Fruit fly (Drosophila melanogaster) whole organism, embryonic: ENCODE measurements around the gene dysc.

Source experiments
- Adf1 ChIP-seq: fragments of 200-800 bp; sonication (Bioruptor generic); IDR thresholded peaks from 2 replicates; pipeline ENCODE4 v1.3.6; 2022; ENCODE audit warnings: missing biosample characterization, missing genetic modification characterization
- B-H1 ChIP-seq: fragments of 200-800 bp; sonication (Bioruptor generic); IDR thresholded peaks from 3 replicates; pipeline ENCODE4 v1.3.6; 2022; ENCODE audit warnings: missing biosample characterization, missing genetic modification characterization
- B-H2 ChIP-seq: fragments of 200-800 bp; sonication (Bioruptor generic); optimal IDR thresholded peaks from 2 replicates; lab custom pipeline; 2018; ENCODE audit warnings: missing biosample characterization, mild to moderate bottlenecking, missing genetic modification characterization
- BEAF-32 ChIP-seq: fragments of 200-800 bp; sonication (Bioruptor generic); optimal IDR thresholded peaks from 3 replicates; lab custom pipeline; 2017; ENCODE audit warnings: missing biosample characterization, missing genetic modification characterization, mild to moderate bottlenecking, moderate library complexity, missing genetic modification reagents
- Blimp-1 ChIP-seq: fragments of 200-800 bp; sonication (Bioruptor generic); optimal IDR thresholded peaks from 3 replicates; lab custom pipeline; 2018; ENCODE audit warnings: missing biosample characterization, missing genetic modification characterization, mild to moderate bottlenecking, moderate library complexity, missing genetic modification reagents
- CG10209 ChIP-seq: fragments of 200-800 bp; sonication (Bioruptor generic); optimal IDR thresholded peaks from 3 replicates; lab custom pipeline; 2017; ENCODE audit warnings: missing biosample characterization, mild to moderate bottlenecking, missing genetic modification characterization, missing genetic modification reagents
- CG14667 ChIP-seq: fragments of 200-800 bp; sonication (Bioruptor generic); IDR thresholded peaks from 2 replicates; pipeline ENCODE4 v1.3.6; 2022; ENCODE audit warnings: missing biosample characterization, missing genetic modification characterization
- CG15514 ChIP-seq: fragments of 200-800 bp; sonication (Bioruptor generic); optimal IDR thresholded peaks from 3 replicates; lab custom pipeline; 2017; ENCODE audit warnings: missing biosample characterization, missing genetic modification characterization, mild to moderate bottlenecking, moderate library complexity, missing genetic modification reagents
- CG18011 ChIP-seq: fragments of 200-800 bp; sonication (Bioruptor generic); optimal IDR thresholded peaks from 2 replicates; lab custom pipeline; 2017; ENCODE audit warnings: missing biosample characterization, missing genetic modification characterization, mild to moderate bottlenecking, moderate library complexity, missing genotype
- CG2889 ChIP-seq: fragments of 200-800 bp; sonication (Bioruptor generic); IDR thresholded peaks from 3 replicates; pipeline ENCODE4 v1.3.6; 2022; ENCODE audit warnings: missing biosample characterization, missing genetic modification characterization
- CG3065 ChIP-seq: fragments of 200-800 bp; sonication (Bioruptor generic); optimal IDR thresholded peaks from 2 replicates; lab custom pipeline; 2016; ENCODE audit warnings: missing biosample characterization, missing genetic modification characterization
- CG3407 ChIP-seq: fragments of 200-800 bp; sonication (Bioruptor generic); optimal IDR thresholded peaks from 2 replicates; lab custom pipeline; 2018; ENCODE audit warnings: missing biosample characterization, mild to moderate bottlenecking, missing genetic modification characterization
- CG34376 ChIP-seq: fragments of 200-800 bp; sonication (Bioruptor generic); optimal IDR thresholded peaks from 2 replicates; lab custom pipeline; 2018; ENCODE audit warnings: missing biosample characterization, mild to moderate bottlenecking, missing genetic modification characterization
- CG43689 ChIP-seq: fragments of 200-800 bp; sonication (Bioruptor generic); IDR thresholded peaks from 2 replicates; pipeline ENCODE4 v1.3.6; 2022; ENCODE audit warnings: missing biosample characterization, missing genetic modification characterization
- CG4404 ChIP-seq: fragments of 200-800 bp; sonication (Bioruptor generic); IDR thresholded peaks from 2 replicates; pipeline ENCODE4 v1.3.6; 2022; ENCODE audit warnings: missing biosample characterization, missing genetic modification characterization
- CG4730 ChIP-seq: fragments of 200-800 bp; sonication (Bioruptor generic); IDR thresholded peaks from 2 replicates; pipeline ENCODE4 v1.3.6; 2022; ENCODE audit warnings: missing biosample characterization, missing genetic modification characterization
- CG7786 ChIP-seq: fragments of 200-800 bp; sonication (Bioruptor generic); optimal IDR thresholded peaks from 2 replicates; lab custom pipeline; 2016; ENCODE audit warnings: missing biosample characterization, missing genetic modification characterization
- CG8089 ChIP-seq: fragments of 200-800 bp; sonication (Bioruptor generic); optimal IDR thresholded peaks from 3 replicates; lab custom pipeline; 2016; ENCODE audit warnings: missing biosample characterization, missing genetic modification characterization
- CG8290 ChIP-seq, 3 experiments: fragments of 200-800 bp; sonication (Bioruptor generic); optimal IDR thresholded peaks; 2 replicates each; lab custom pipeline; 2016 to 2019; ENCODE audit warnings: missing biosample characterization in 3 of 3, missing genetic modification characterization in 3 of 3, mild to moderate bottlenecking in 2 of 3, moderate library complexity in 1 of 3
- Dad ChIP-seq: fragments of 200-800 bp; sonication (Bioruptor generic); optimal IDR thresholded peaks from 3 replicates; lab custom pipeline; 2016; ENCODE audit warnings: missing biosample characterization, missing genetic modification characterization
- Dfd ChIP-seq, 2 experiments: fragments of >200 bp; optimal IDR thresholded peaks; 2 replicates each; lab custom pipeline; 2017; ENCODE audit warnings: missing biosample characterization in 2 of 2, missing genetic modification characterization in 2 of 2
- Dll ChIP-seq: fragments of 200-800 bp; sonication (Bioruptor generic); IDR thresholded peaks from 4 replicates; pipeline ENCODE4 v1.3.6; 2022; ENCODE audit warnings: missing biosample characterization, missing genetic modification characterization; ENCODE audit not compliant: partially characterized antibody
- Ets97D ChIP-seq: fragments of 200-800 bp; sonication (Bioruptor generic); optimal IDR thresholded peaks from 3 replicates; lab custom pipeline; 2016; ENCODE audit warnings: missing biosample characterization, missing genetic modification characterization
- HLH3B ChIP-seq: fragments of 200-800 bp; sonication (Bioruptor generic); IDR thresholded peaks from 2 replicates; pipeline ENCODE4 v1.3.6; 2022; ENCODE audit warnings: missing biosample characterization, missing genetic modification characterization
- Hmr ChIP-seq: fragments of 200-800 bp; sonication (Bioruptor generic); optimal IDR thresholded peaks from 3 replicates; lab custom pipeline; 2017; ENCODE audit warnings: mild to moderate bottlenecking, missing biosample characterization, missing genetic modification reagents, missing genetic modification characterization
- Hsf ChIP-seq: fragments of 200-800 bp; sonication (Bioruptor generic); optimal IDR thresholded peaks from 3 replicates; lab custom pipeline; 2016; ENCODE audit warnings: missing biosample characterization, missing genetic modification characterization
- Mes4 ChIP-seq: fragments of 200-800 bp; sonication (Bioruptor generic); optimal IDR thresholded peaks from 2 replicates; lab custom pipeline; 2016; ENCODE audit warnings: missing biosample characterization, missing genetic modification characterization
- Optix ChIP-seq: fragments of 200-800 bp; sonication (Bioruptor generic); IDR thresholded peaks from 3 replicates; pipeline ENCODE4 v1.3.6; 2022; ENCODE audit warnings: missing biosample characterization, missing genetic modification characterization
- Six4 ChIP-seq: fragments of 200-800 bp; sonication (Bioruptor generic); optimal IDR thresholded peaks from 2 replicates; lab custom pipeline; 2016; ENCODE audit warnings: missing biosample characterization, missing genetic modification characterization
- Xrp1 ChIP-seq: fragments of 200-800 bp; sonication (Bioruptor generic); IDR thresholded peaks from 2 replicates; pipeline ENCODE4 v1.3.6; 2022; ENCODE audit warnings: missing biosample characterization, missing genetic modification characterization
- ab ChIP-seq: fragments of 200-800 bp; sonication (Bioruptor generic); optimal IDR thresholded peaks from 2 replicates; lab custom pipeline; 2016; ENCODE audit warnings: missing biosample characterization, missing genetic modification characterization
- ac ChIP-seq: fragments of 200-800 bp; sonication (Bioruptor generic); optimal IDR thresholded peaks from 3 replicates; lab custom pipeline; 2017; ENCODE audit warnings: missing biosample characterization, mild to moderate bottlenecking, missing genetic modification characterization
- bcd ChIP-seq: fragments of 200-800 bp; sonication (Bioruptor generic); optimal IDR thresholded peaks from 2 replicates; lab custom pipeline; 2017; ENCODE audit warnings: missing biosample characterization, mild to moderate bottlenecking, missing genetic modification characterization
- cad ChIP-seq: fragments of >200 bp; optimal IDR thresholded peaks from 2 replicates; lab custom pipeline; 2017; ENCODE audit warnings: missing biosample characterization, missing genetic modification characterization
- caup ChIP-seq: fragments of 200-800 bp; sonication (Bioruptor generic); optimal IDR thresholded peaks from 3 replicates; lab custom pipeline; 2017; ENCODE audit warnings: missing biosample characterization, mild to moderate bottlenecking, missing genetic modification characterization, moderate library complexity; ENCODE audit not compliant: severe bottlenecking
- chm ChIP-seq: fragments of 200-800 bp; sonication (Bioruptor generic); IDR thresholded peaks from 2 replicates; pipeline ENCODE4 v1.3.6; 2022; ENCODE audit warnings: missing biosample characterization, missing genetic modification characterization
- dati ChIP-seq: fragments of 200-800 bp; sonication (Bioruptor generic); IDR thresholded peaks from 2 replicates; pipeline ENCODE4 v1.3.6; 2022; ENCODE audit warnings: missing biosample characterization, missing genetic modification characterization
- dmrt11E ChIP-seq: fragments of 200-800 bp; sonication (Bioruptor generic); optimal IDR thresholded peaks from 3 replicates; lab custom pipeline; 2018; ENCODE audit warnings: missing biosample characterization, mild to moderate bottlenecking, missing genetic modification characterization, moderate library complexity
- dysf ChIP-seq: fragments of 200-800 bp; sonication (Bioruptor generic); IDR thresholded peaks from 3 replicates; pipeline ENCODE4 v1.3.6; 2022; ENCODE audit warnings: missing biosample characterization, missing genetic modification characterization
- fd3F ChIP-seq: fragments of 200-800 bp; sonication (Bioruptor generic); optimal IDR thresholded peaks from 2 replicates; lab custom pipeline; 2018; ENCODE audit warnings: missing biosample characterization, mild to moderate bottlenecking, missing genetic modification characterization, moderate library complexity
- jigr1 ChIP-seq: fragments of 200-800 bp; sonication (Bioruptor generic); IDR thresholded peaks from 3 replicates; pipeline ENCODE4 v1.3.6; 2022; ENCODE audit warnings: missing biosample characterization, missing genetic modification characterization
- lab ChIP-seq: fragments of 200-800 bp; sonication (Bioruptor generic); optimal IDR thresholded peaks from 3 replicates; lab custom pipeline; 2017; ENCODE audit warnings: missing biosample characterization, missing genetic modification characterization, mild to moderate bottlenecking, moderate library complexity, missing genetic modification reagents
- mam ChIP-seq: fragments of 200-800 bp; sonication (Bioruptor generic); optimal IDR thresholded peaks from 3 replicates; lab custom pipeline; 2016; ENCODE audit warnings: missing biosample characterization, missing genetic modification characterization
- nmo ChIP-seq: fragments of 200-800 bp; sonication (Bioruptor generic); optimal IDR thresholded peaks from 2 replicates; lab custom pipeline; 2018; ENCODE audit warnings: missing biosample characterization, mild to moderate bottlenecking, missing genetic modification characterization, moderate library complexity
- peb ChIP-seq: fragments of 200-800 bp; sonication (Bioruptor generic); IDR thresholded peaks from 2 replicates; pipeline ENCODE4 v1.3.6; 2022; ENCODE audit warnings: missing biosample characterization, missing genetic modification characterization
- seq ChIP-seq: fragments of 200-800 bp; sonication (Bioruptor generic); IDR thresholded peaks from 2 replicates; pipeline ENCODE4 v1.3.6; 2022; ENCODE audit warnings: missing biosample characterization, missing genetic modification characterization
- sima ChIP-seq: fragments of 200-800 bp; sonication (Bioruptor generic); optimal IDR thresholded peaks from 2 replicates; lab custom pipeline; 2016; ENCODE audit warnings: missing biosample characterization, missing genetic modification characterization
- trh ChIP-seq: fragments of 200-800 bp; sonication (Bioruptor generic); optimal IDR thresholded peaks from 2 replicates; lab custom pipeline; 2016; ENCODE audit warnings: missing biosample characterization, missing genetic modification characterization
- tup ChIP-seq: fragments of 200-800 bp; sonication (Bioruptor generic); optimal IDR thresholded peaks from 2 replicates; lab custom pipeline; 2016; ENCODE audit warnings: missing biosample characterization, mild to moderate bottlenecking, missing genetic modification characterization, moderate library complexity
- vfl ChIP-seq: fragments of 200-800 bp; sonication (Bioruptor generic); optimal IDR thresholded peaks from 2 replicates; lab custom pipeline; 2016; ENCODE audit warnings: missing biosample characterization, missing genetic modification characterization
- wek ChIP-seq: fragments of 200-800 bp; sonication (Bioruptor generic); optimal IDR thresholded peaks from 3 replicates; lab custom pipeline; 2018; ENCODE audit warnings: missing biosample characterization, mild to moderate bottlenecking, missing genetic modification characterization, moderate library complexity
- zf30C ChIP-seq: fragments of 200-800 bp; sonication (Bioruptor generic); optimal IDR thresholded peaks from 3 replicates; lab custom pipeline; 2018; ENCODE audit warnings: missing biosample characterization, mild to moderate bottlenecking, missing genetic modification characterization

The dysc gene

dm6 chr3L:13912777-13913176 lies 9.7 kb upstream of the dysc start (continued):
- TF ChIP-seq ab (GFP tag; lab: Kevin White, UChicago) (no peak), CG4730 (GFP tag; lab: Robert Waterston, UW) (no peak), Dfd (GFP tag; optimal IDR thresholded peaks at IDR 0.05; lab: Kevin White, UChicago) (no peak), Hmr (GFP tag; lab: Kevin White, UChicago) (peak; percentile 60), Dad (GFP tag; lab: Kevin White, UChicago) (no peak), HLH3B (GFP tag; lab: Robert Waterston, UW) (no peak), fd3F (GFP tag; lab: Kevin White, UChicago) (peak; percentile 33), BEAF-32 (GFP tag; lab: Kevin White, UChicago) (no peak), CG10209 (GFP tag; lab: Kevin White, UChicago) (peak; percentile 25), Adf1 (GFP tag; lab: Robert Waterston, UW) (peak; percentile 35; the same call in 1 of the 2 replicates), Optix (no peak), wek (GFP tag; lab: Kevin White, UChicago) (no peak), Mes4 (GFP tag; lab: Kevin White, UChicago) (no peak), zf30C (GFP tag; lab: Kevin White, UChicago) (no peak), sima (GFP tag; lab: Kevin White, UChicago) (no peak), CG14667 (GFP tag; lab: Robert Waterston, UW) (no peak), Six4 (GFP tag; lab: Kevin White, UChicago) (no peak), CG2889 (GFP tag; lab: Robert Waterston, UW) (no peak), CG7786 (GFP tag; lab: Kevin White, UChicago) (no peak), nmo (GFP tag; lab: Kevin White, UChicago) (no peak), B-H1 (GFP tag; lab: Robert Waterston, UW) (no peak), vfl (GFP tag; lab: Kevin White, UChicago) (no peak), CG8290 (GFP tag; optimal IDR thresholded peaks at IDR 0.05; lab: Kevin White, UChicago) (no peak), CG8290 (tag; optimal IDR thresholded peaks at IDR 0.05; lab: Kevin White, UChicago) (peak in 1 of 2 experiments; percentile 60), CG43689 (no peak), CG4404 (GFP tag; lab: Robert Waterston, UW) (no peak), B-H2 (GFP tag; lab: Kevin White, UChicago) (peak; percentile 15), caup (GFP tag; lab: Kevin White, UChicago) (peak; percentile 65), seq (GFP tag; lab: Robert Waterston, UW) (peak; percentile 61; the same call in 1 of the 2 replicates), CG18011 (GFP tag; lab: Kevin White, UChicago) (no peak), jigr1 (GFP tag; lab: Robert Waterston, UW) (no peak), cad (GFP tag; lab: Kevin White, UChicago) (no peak), dmrt11E (no peak), bcd (GFP tag; lab: Kevin White, UChicago) (no peak), tup (GFP tag; lab: Kevin White, UChicago) (no peak), Ets97D (GFP tag; lab: Kevin White, UChicago) (no peak), CG3065 (GFP tag; lab: Kevin White, UChicago) (no peak), CG34376 (peak; percentile 39), peb (GFP tag; lab: Robert Waterston, UW) (no peak), dati (GFP tag; lab: Robert Waterston, UW) (no peak), Dll (no peak), chm (GFP tag; lab: Robert Waterston, UW) (no peak), CG8089 (GFP tag; lab: Kevin White, UChicago) (no peak), CG15514 (GFP tag; lab: Kevin White, UChicago) (peak; percentile 58), CG3407 (GFP tag; lab: Kevin White, UChicago) (no peak), mam (GFP tag; lab: Kevin White, UChicago) (no peak), Blimp-1 (GFP tag; lab: Kevin White, UChicago) (no peak), Hsf (GFP tag; lab: Kevin White, UChicago) (no peak), ac (GFP tag; lab: Kevin White, UChicago) (no peak), trh (no peak), Xrp1 (GFP tag; lab: Robert Waterston, UW) (no peak), dysf (no peak), lab (peak; percentile 82)
